Fruit fly (Drosophila melanogaster): ENCODE results near the gene CG3769.
A peak's percentile ranks its signal among the peaks of the same experiment; 100 is the strongest.

CG3769 gene

DNA sequence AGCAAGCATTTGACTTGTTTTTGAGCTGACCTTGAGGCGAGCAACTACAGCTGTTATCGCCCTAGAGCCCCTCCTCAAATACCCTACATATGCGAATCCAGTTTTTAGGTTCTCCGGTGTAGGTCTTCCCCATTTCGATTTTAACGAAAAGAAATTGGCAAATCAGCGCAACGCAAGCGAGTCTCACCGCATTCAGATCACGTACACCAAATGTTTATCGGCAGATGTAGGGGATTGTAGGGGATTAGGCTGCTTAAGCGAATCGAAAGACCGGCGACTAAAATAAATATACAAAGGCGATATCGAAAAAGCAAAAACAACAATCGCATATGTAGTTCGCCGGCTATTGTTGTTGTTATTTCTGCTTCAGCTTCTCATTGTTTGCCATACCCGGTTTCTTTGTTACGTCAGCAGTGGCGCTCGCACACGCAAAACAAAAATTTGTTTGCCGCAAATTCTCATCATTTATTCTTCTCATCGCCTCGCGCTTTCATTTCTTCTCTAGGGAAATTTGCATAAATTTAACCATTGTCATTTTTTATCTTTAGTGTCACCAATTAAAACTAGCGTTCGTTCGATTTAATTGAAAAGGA, 47.1 kb upstream of the CG3769 start (continued):
- TF ChIP-seq mirr (GFP tag; optimal IDR thresholded peaks at IDR 0.05) (peak; percentile 69), cwo (GFP tag; optimal IDR thresholded peaks at IDR 0.05) (peak; percentile 69), CG7372 (GFP tag; IDR thresholded peaks at IDR 0.05) (0 out of 2 replicates have a peak, but pooled peaks have one; percentile 17), CG13775 (GFP tag; optimal IDR thresholded peaks at IDR 0.05) (peak; percentile 51), jumu (GFP tag; optimal IDR thresholded peaks at IDR 0.05) (peak; percentile 56), tll (GFP tag; optimal IDR thresholded peaks at IDR 0.05) (no peak), CG1233 (GFP tag; optimal IDR thresholded peaks at IDR 0.05) (peak; percentile 40), CG17385 (GFP tag; optimal IDR thresholded peaks at IDR 0.05) (peak; percentile 25), CG6813 (GFP tag; optimal IDR thresholded peaks at IDR 0.05) (peak; percentile 37), oc (tag; optimal IDR thresholded peaks at IDR 0.05) (peak; percentile 23), Atf-2 (GFP tag; optimal IDR thresholded peaks at IDR 0.05) (peak; percentile 50), Bteb2 (GFP tag; optimal IDR thresholded peaks at IDR 0.05) (peak; percentile 65), CG7357 (GFP tag; IDR thresholded peaks at IDR 0.05) (peak; percentile 69), pho (GFP tag; optimal IDR thresholded peaks at IDR 0.05) (peak; percentile 80), CG12236 (GFP tag; optimal IDR thresholded peaks at IDR 0.05) (no peak), Nf-YB (GFP tag; optimal IDR thresholded peaks at IDR 0.05) (no peak), emc (GFP tag; optimal IDR thresholded peaks at IDR 0.05) (peak; percentile 85), pnt (GFP tag; optimal IDR thresholded peaks at IDR 0.05) (peak; percentile 54), gt (GFP tag; IDR thresholded peaks at IDR 0.05) (no peak), HLHmδ (GFP tag; optimal IDR thresholded peaks at IDR 0.05) (no peak), CG4282 (GFP tag; optimal IDR thresholded peaks at IDR 0.05) (peak; percentile 44), sens-2 (GFP tag; IDR thresholded peaks at IDR 0.05) (no peak; the same call in 1 of the 2 replicates), CG7786 (GFP tag; optimal IDR thresholded peaks at IDR 0.05) (peak; percentile 86), Dll (GFP tag; IDR thresholded peaks at IDR 0.05; ENCODE audit: partially characterized antibody) (no peak), tna (GFP tag; IDR thresholded peaks at IDR 0.05; ENCODE audit: partially characterized antibody) (no peak), CG6254 (GFP tag; optimal IDR thresholded peaks at IDR 0.05) (no peak), ato (GFP tag; IDR thresholded peaks at IDR 0.05; ENCODE audit: partially characterized antibody) (no peak), lmd (GFP tag; IDR thresholded peaks at IDR 0.05) (peak; percentile 76; the same call in 1 of the 2 replicates), mld (GFP tag; IDR thresholded peaks at IDR 0.05; ENCODE audit: partially characterized antibody) (no peak), tin (GFP tag; optimal IDR thresholded peaks at IDR 0.05) (peak; percentile 54), caup (GFP tag; optimal IDR thresholded peaks at IDR 0.05; ENCODE audit: severe bottlenecking) (peak; percentile 68), CG6683 (GFP tag; optimal IDR thresholded peaks at IDR 0.05) (no peak), CG30403 (GFP tag; optimal IDR thresholded peaks at IDR 0.05) (peak; percentile 75), HLH54F (GFP tag; optimal IDR thresholded peaks at IDR 0.05) (peak; percentile 82), unpg (GFP tag; optimal IDR thresholded peaks at IDR 0.05) (peak; percentile 76), Deaf1 (tag; optimal IDR thresholded peaks at IDR 0.05) (peak; percentile 10), CG3847 (GFP tag; IDR thresholded peaks at IDR 0.05) (peak; percentile 75), CG12744 (GFP tag; optimal IDR thresholded peaks at IDR 0.05) (peak; percentile 38), CkIIα-i1 (GFP tag; IDR thresholded peaks at IDR 0.05) (0 out of 2 replicates have a peak, but pooled peaks have one; percentile 14), CG17912 (GFP tag; optimal IDR thresholded peaks at IDR 0.05) (no peak), CG2129 (GFP tag; IDR thresholded peaks at IDR 0.05; ENCODE audit: partially characterized antibody) (no peak), repo (GFP tag; optimal IDR thresholded peaks at IDR 0.05) (peak; percentile 56), CG2202 (tag; optimal IDR thresholded peaks at IDR 0.05) (no peak), CG3163 (GFP tag; optimal IDR thresholded peaks at IDR 0.05) (peak; percentile 18), Optix (GFP tag; IDR thresholded peaks at IDR 0.05) (no peak), Blimp-1 (GFP tag; optimal IDR thresholded peaks at IDR 0.05) (peak; percentile 21), dmrt99B (tag; optimal IDR thresholded peaks at IDR 0.05) (peak; percentile 66), BtbVII (GFP tag; optimal IDR thresholded peaks at IDR 0.05) (peak; percentile 55), Max (GFP tag; optimal IDR thresholded peaks at IDR 0.05) (peak; percentile 40)
